Fruit fly (Drosophila melanogaster) whole organism, embryonic: ENCODE data around the gene CG42789.

Source experiments
- Atf-2 ChIP-seq: fragments of 200-800 bp; sonication (Bioruptor generic); optimal IDR thresholded peaks from 2 replicates; lab custom pipeline; 2016; ENCODE audit warnings: missing biosample characterization, missing genetic modification characterization
- BtbVII ChIP-seq: fragments of 200-800 bp; sonication (Bioruptor generic); optimal IDR thresholded peaks from 3 replicates; lab custom pipeline; 2017; ENCODE audit warnings: missing biosample characterization, mild to moderate bottlenecking, missing genetic modification characterization
- CG10147 ChIP-seq: fragments of 200-800 bp; sonication (Bioruptor generic); optimal IDR thresholded peaks from 2 replicates; lab custom pipeline; 2019; ENCODE audit warnings: missing biosample characterization, mild to moderate bottlenecking, missing genetic modification characterization, moderate library complexity
- CG10321 ChIP-seq: fragments of 200-800 bp; sonication (Bioruptor generic); IDR thresholded peaks from 2 replicates; pipeline ENCODE4 v1.3.6; 2022; ENCODE audit warnings: missing biosample characterization, missing genetic modification characterization
- CG10431 ChIP-seq: fragments of 200-800 bp; sonication (Bioruptor generic); optimal IDR thresholded peaks from 3 replicates; lab custom pipeline; 2018; ENCODE audit warnings: missing biosample characterization, mild to moderate bottlenecking, missing genetic modification characterization
- CG10654 ChIP-seq: fragments of 200-800 bp; sonication (Bioruptor generic); optimal IDR thresholded peaks from 2 replicates; lab custom pipeline; 2016; ENCODE audit warnings: missing biosample characterization, missing genetic modification characterization
- CG11504 ChIP-seq: fragments of 200-800 bp; sonication (Bioruptor generic); optimal IDR thresholded peaks from 3 replicates; lab custom pipeline; 2019; ENCODE audit warnings: missing biosample characterization, mild to moderate bottlenecking, missing genetic modification characterization, moderate library complexity
- CG13287 ChIP-seq: fragments of 200-800 bp; sonication (Bioruptor generic); IDR thresholded peaks from 2 replicates; pipeline ENCODE4 v1.3.6; 2022; ENCODE audit warnings: missing biosample characterization, missing genetic modification characterization; ENCODE audit not compliant: partially characterized antibody
- CG13296 ChIP-seq: fragments of 200-800 bp; sonication (Bioruptor generic); optimal IDR thresholded peaks from 3 replicates; lab custom pipeline; 2018; ENCODE audit warnings: missing biosample characterization, mild to moderate bottlenecking, missing genetic modification characterization
- CG13894 ChIP-seq: fragments of 200-800 bp; sonication (Bioruptor generic); optimal IDR thresholded peaks from 3 replicates; lab custom pipeline; 2018; ENCODE audit warnings: missing biosample characterization, mild to moderate bottlenecking, missing genetic modification characterization, moderate library complexity
- CG14441 ChIP-seq: fragments of 200-800 bp; sonication (Bioruptor generic); IDR thresholded peaks from 2 replicates; pipeline ENCODE4 v1.3.6; 2022; ENCODE audit warnings: missing biosample characterization, missing genetic modification characterization
- CG14667 ChIP-seq: fragments of 200-800 bp; sonication (Bioruptor generic); IDR thresholded peaks from 2 replicates; pipeline ENCODE4 v1.3.6; 2022; ENCODE audit warnings: missing biosample characterization, missing genetic modification characterization
- CG16779 ChIP-seq: fragments of 200-800 bp; sonication (Bioruptor generic); IDR thresholded peaks from 2 replicates; pipeline ENCODE4 v1.3.6; 2022; ENCODE audit warnings: missing biosample characterization, missing genetic modification characterization
- CG16863 ChIP-seq: fragments of 200-800 bp; sonication (Bioruptor generic); optimal IDR thresholded peaks from 3 replicates; lab custom pipeline; 2016; ENCODE audit warnings: missing biosample characterization, missing genetic modification characterization
- CG17912 ChIP-seq: fragments of 200-800 bp; sonication (Bioruptor generic); optimal IDR thresholded peaks from 2 replicates; lab custom pipeline; 2018; ENCODE audit warnings: missing biosample characterization, mild to moderate bottlenecking, missing genetic modification characterization
- CG18764 ChIP-seq: fragments of 200-800 bp; sonication (Bioruptor generic); optimal IDR thresholded peaks from 3 replicates; lab custom pipeline; 2016; ENCODE audit warnings: missing biosample characterization, missing genetic modification characterization
- CG31365 ChIP-seq: fragments of 200-800 bp; sonication (Bioruptor generic); optimal IDR thresholded peaks from 2 replicates; lab custom pipeline; 2018; ENCODE audit warnings: missing biosample characterization, mild to moderate bottlenecking, missing genetic modification characterization
- CG33213 ChIP-seq: fragments of 200-800 bp; sonication (Bioruptor generic); optimal IDR thresholded peaks from 3 replicates; lab custom pipeline; 2016; ENCODE audit warnings: missing biosample characterization, missing genetic modification characterization
- CG3407 ChIP-seq: fragments of 200-800 bp; sonication (Bioruptor generic); optimal IDR thresholded peaks from 2 replicates; lab custom pipeline; 2018; ENCODE audit warnings: missing biosample characterization, mild to moderate bottlenecking, missing genetic modification characterization
- CG4360 ChIP-seq: fragments of 200-800 bp; sonication (Bioruptor generic); IDR thresholded peaks from 2 replicates; pipeline ENCODE4 v1.3.6; 2022; ENCODE audit warnings: missing biosample characterization, missing genetic modification characterization
- CG6689 ChIP-seq: fragments of 200-800 bp; sonication (Bioruptor generic); IDR thresholded peaks from 2 replicates; pipeline ENCODE4 v1.3.6; 2022; ENCODE audit warnings: missing biosample characterization, missing genetic modification characterization
- Dbx ChIP-seq: fragments of 200-800 bp; sonication (Bioruptor generic); IDR thresholded peaks from 3 replicates; pipeline ENCODE4 v1.3.6; 2022; ENCODE audit warnings: missing biosample characterization, missing genetic modification characterization
- Deaf1 ChIP-seq: fragments of 200-800 bp; optimal IDR thresholded peaks from 3 replicates; lab custom pipeline; 2019; ENCODE audit warnings: missing biosample characterization, mild to moderate bottlenecking, missing genetic modification characterization, moderate library complexity
- Dp ChIP-seq: fragments of 200-800 bp; sonication (Bioruptor generic); optimal IDR thresholded peaks from 2 replicates; lab custom pipeline; 2018; ENCODE audit warnings: missing biosample characterization, mild to moderate bottlenecking, missing genetic modification characterization, moderate library complexity
- Drgx ChIP-seq: fragments of 200-800 bp; sonication (Bioruptor generic); IDR thresholded peaks from 2 replicates; pipeline ENCODE4 v1.3.6; 2022; ENCODE audit warnings: missing biosample characterization, missing genetic modification characterization
- Ets65A ChIP-seq: fragments of 200-800 bp; sonication (Bioruptor generic); peaks from one replicate; lab custom pipeline; 2016; ENCODE audit warnings: missing biosample characterization, missing genetic modification characterization
- Jarid2 ChIP-seq: fragments of 200-800 bp; sonication (Bioruptor generic); optimal IDR thresholded peaks from 3 replicates; lab custom pipeline; 2017; ENCODE audit warnings: mild to moderate bottlenecking, missing biosample characterization, missing genetic modification reagents, missing genetic modification characterization
- Nf-YC ChIP-seq: fragments of 200-800 bp; optimal IDR thresholded peaks from 3 replicates; lab custom pipeline; 2019; ENCODE audit warnings: missing biosample characterization, mild to moderate bottlenecking, missing genetic modification characterization, moderate library complexity
- NfI ChIP-seq: fragments of 200-800 bp; sonication (Bioruptor generic); optimal IDR thresholded peaks from 3 replicates; lab custom pipeline; 2018; ENCODE audit warnings: missing biosample characterization, mild to moderate bottlenecking, missing genetic modification characterization, moderate library complexity
- Ptx1 ChIP-seq: fragments of 200-800 bp; sonication (Bioruptor generic); IDR thresholded peaks from 2 replicates; pipeline ENCODE4 v1.3.6; 2022; ENCODE audit warnings: missing biosample characterization, missing genetic modification characterization
- Rx ChIP-seq: fragments of 200-800 bp; sonication (Bioruptor generic); IDR thresholded peaks from 2 replicates; pipeline ENCODE4 v1.3.6; 2022; ENCODE audit warnings: missing biosample characterization, missing genetic modification characterization
- Stat92E ChIP-seq, 3 experiments: fragments of >200 bp in 2 of 3; fragments of 200-800 bp in 1 of 3; sonication (Bioruptor generic) in 1 of 3; optimal IDR thresholded peaks; 2 replicates each; lab custom pipeline; 2017 to 2019; ENCODE audit warnings: missing biosample characterization in 3 of 3, missing genetic modification characterization in 3 of 3, mild to moderate bottlenecking in 1 of 3, moderate library complexity in 1 of 3
- TFAM ChIP-seq: fragments of 200-800 bp; sonication (Bioruptor generic); optimal IDR thresholded peaks from 2 replicates; lab custom pipeline; 2017; ENCODE audit warnings: missing biosample characterization, missing genetic modification characterization, inconsistent platforms
- YL-1 ChIP-seq: fragments of 200-800 bp; sonication (Bioruptor generic); optimal IDR thresholded peaks from 3 replicates; lab custom pipeline; 2017; ENCODE audit warnings: missing biosample characterization, mild to moderate bottlenecking, missing genetic modification characterization
- az2 ChIP-seq: fragments of 200-800 bp; sonication (Bioruptor generic); optimal IDR thresholded peaks from 3 replicates; lab custom pipeline; 2016; ENCODE audit warnings: missing biosample characterization, missing genetic modification characterization
- bowl ChIP-seq: fragments of 200-800 bp; sonication (Bioruptor generic); IDR thresholded peaks from 2 replicates; pipeline ENCODE4 v1.3.6; 2022; ENCODE audit warnings: missing biosample characterization, missing genetic modification characterization
- chif ChIP-seq, 2 experiments: fragments of 200-800 bp; sonication (Bioruptor generic); optimal IDR thresholded peaks; 3 replicates each; lab custom pipeline; 2016; ENCODE audit warnings: missing biosample characterization in 2 of 2, missing genetic modification characterization in 2 of 2
- chm ChIP-seq: fragments of 200-800 bp; sonication (Bioruptor generic); IDR thresholded peaks from 2 replicates; pipeline ENCODE4 v1.3.6; 2022; ENCODE audit warnings: missing biosample characterization, missing genetic modification characterization
- ewg ChIP-seq: fragments of 200-800 bp; sonication (Bioruptor generic); optimal IDR thresholded peaks from 3 replicates; lab custom pipeline; 2017; ENCODE audit warnings: mild to moderate bottlenecking, missing biosample characterization, missing genetic modification reagents, missing genetic modification characterization
- fd102C ChIP-seq: fragments of 200-800 bp; sonication (Bioruptor generic); optimal IDR thresholded peaks from 2 replicates; lab custom pipeline; 2018; ENCODE audit warnings: missing biosample characterization, mild to moderate bottlenecking, missing genetic modification characterization, moderate library complexity
- kah ChIP-seq: fragments of 200-800 bp; sonication (Bioruptor generic); optimal IDR thresholded peaks from 2 replicates; lab custom pipeline; 2018; ENCODE audit warnings: missing biosample characterization, mild to moderate bottlenecking, missing genetic modification characterization
- kay ChIP-seq: fragments of 200-800 bp; sonication (Bioruptor generic); optimal IDR thresholded peaks from 2 replicates; lab custom pipeline; 2016; ENCODE audit warnings: missing biosample characterization, missing genetic modification characterization
- lov ChIP-seq, 2 experiments: fragments of 200-800 bp in 1 of 2; fragments of >200 bp in 1 of 2; sonication (Bioruptor generic) in 1 of 2; IDR thresholded peaks in 1 of 2; optimal IDR thresholded peaks in 1 of 2; 2 replicates in 1 of 2; 3 replicates in 1 of 2; pipeline versions ENCODE4 v1.3.6 to Lab custom; 2017 to 2022; ENCODE audit warnings: missing biosample characterization in 1 of 2, missing genetic modification characterization in 1 of 2
- luna ChIP-seq: fragments of 200-800 bp; sonication (Bioruptor generic); optimal IDR thresholded peaks from 2 replicates; lab custom pipeline; 2016; ENCODE audit warnings: missing biosample characterization, missing genetic modification characterization
- nerfin-2 ChIP-seq: fragments of 200-800 bp; sonication (Bioruptor generic); IDR thresholded peaks from 2 replicates; pipeline ENCODE4 v1.3.6; 2022; ENCODE audit warnings: missing biosample characterization, missing genetic modification characterization; ENCODE audit not compliant: partially characterized antibody
- odd ChIP-seq: fragments of 200-800 bp; sonication (Bioruptor generic); optimal IDR thresholded peaks from 2 replicates; lab custom pipeline; 2017; ENCODE audit warnings: missing biosample characterization, mild to moderate bottlenecking, missing genetic modification characterization
- pb ChIP-seq: fragments of 200-800 bp; sonication (Bioruptor generic); optimal IDR thresholded peaks from 3 replicates; lab custom pipeline; 2016; ENCODE audit warnings: missing biosample characterization, missing genetic modification characterization
- run ChIP-seq: fragments of 200-800 bp; sonication (Bioruptor generic); optimal IDR thresholded peaks from 3 replicates; lab custom pipeline; 2018; ENCODE audit warnings: missing biosample characterization, mild to moderate bottlenecking, missing genetic modification characterization
- tio ChIP-seq: fragments of 200-800 bp; sonication (Bioruptor generic); optimal IDR thresholded peaks from 2 replicates; lab custom pipeline; 2017; ENCODE audit warnings: missing biosample characterization, missing genetic modification characterization, inconsistent platforms
- z ChIP-seq: fragments of 200-800 bp; sonication (Bioruptor generic); IDR thresholded peaks from 3 replicates; pipeline ENCODE4 v1.3.6; 2022; ENCODE audit warnings: missing biosample characterization, missing genetic modification characterization

The CG42789 gene

dm6 chr3R:26797748-26798468, 13.9 kb upstream of the CG42789 start (continued):
- TF ChIP-seq lov (optimal IDR thresholded peaks at IDR 0.05; lab: Kevin White, UChicago) (no peak), lov (GFP tag; IDR thresholded peaks at IDR 0.05; lab: Robert Waterston, UW) (no peak), CG18764 (GFP tag; lab: Kevin White, UChicago) (no peak), CG13894 (tag; lab: Kevin White, UChicago) (no peak), CG14441 (GFP tag; lab: Robert Waterston, UW) (no peak), CG6689 (GFP tag; lab: Robert Waterston, UW) (no peak), Ptx1 (GFP tag; lab: Robert Waterston, UW) (no peak), Nf-YC (peak; percentile 27), chif (GFP tag; optimal IDR thresholded peaks at IDR 0.05; lab: Kevin White, UChicago) (no peak), CG10654 (no peak), CG16863 (no peak), Drgx (no peak), chm (GFP tag; lab: Robert Waterston, UW) (no peak), TFAM (GFP tag; lab: Kevin White, UChicago) (no peak), fd102C (GFP tag; lab: Kevin White, UChicago) (no peak), kay (GFP tag; lab: Kevin White, UChicago) (no peak), kah (no peak), Rx (GFP tag; lab: Robert Waterston, UW) (no peak), CG16779 (GFP tag; lab: Robert Waterston, UW) (no peak), Dp (GFP tag; lab: Kevin White, UChicago) (no peak), odd (GFP tag; lab: Kevin White, UChicago) (no peak), Deaf1 (tag; lab: Kevin White, UChicago) (peak; percentile 85), NfI (no peak), Ets65A (GFP tag; lab: Kevin White, UChicago) (no peak), z (GFP tag; lab: Robert Waterston, UW) (no peak), CG10147 (GFP tag; lab: Kevin White, UChicago) (no peak), Dbx (GFP tag; lab: Robert Waterston, UW) (no peak), luna (GFP tag; lab: Kevin White, UChicago) (no peak), Stat92E (GFP tag; optimal IDR thresholded peaks at IDR 0.05; lab: Kevin White, UChicago) (peak in 1 of 3 experiments; percentile 12), BtbVII (no peak), Atf-2 (GFP tag; lab: Kevin White, UChicago) (no peak), CG14667 (GFP tag; lab: Robert Waterston, UW) (no peak), CG13296 (GFP tag; lab: Kevin White, UChicago) (no peak), CG3407 (GFP tag; lab: Kevin White, UChicago) (no peak), Jarid2 (GFP tag; lab: Kevin White, UChicago) (peak; percentile 29), YL-1 (GFP tag; lab: Kevin White, UChicago) (no peak), CG31365 (tag; lab: Kevin White, UChicago) (no peak), CG10431 (GFP tag; lab: Kevin White, UChicago) (no peak), az2 (GFP tag; lab: Kevin White, UChicago) (no peak), CG10321 (GFP tag; lab: Robert Waterston, UW) (peak; percentile 70), bowl (GFP tag; lab: Robert Waterston, UW) (no peak), CG11504 (tag; lab: Kevin White, UChicago) (no peak), CG33213 (GFP tag; lab: Kevin White, UChicago) (no peak), CG17912 (GFP tag; lab: Kevin White, UChicago) (no peak), pb (GFP tag; lab: Kevin White, UChicago) (no peak), ewg (GFP tag; lab: Kevin White, UChicago) (no peak), tio (no peak), CG4360 (peak; percentile 97), CG13287 (GFP tag; lab: Robert Waterston, UW) (0 out of 2 replicates have a peak, but pooled peaks have one; percentile 15), run (tag; lab: Kevin White, UChicago) (peak; percentile 8), nerfin-2 (GFP tag; lab: Robert Waterston, UW) (no peak)
